Worm (Caenorhabditis elegans) whole organism, early embryonic: ENCODE results near the gene C08F11.12.
A peak's percentile ranks its signal among the peaks of the same experiment; 100 is the strongest.
"Not testable (repeated sequence)": the region's sequence is repeated elsewhere in the genome, so short reads cannot be mapped to it uniquely, and the experiment has no call there.

Source experiments
- B0310.2 ChIP-seq: sonication (generic microtip); optimal IDR thresholded peaks from 2 replicates; lab custom pipeline; 2016; ENCODE audit warnings: mild to moderate bottlenecking, missing genetic modification characterization, missing compliant biosample characterization
- aly-1 ChIP-seq: sonication (generic microtip); optimal IDR thresholded peaks from 2 replicates; lab custom pipeline; 2016; ENCODE audit warnings: missing genetic modification characterization, missing compliant biosample characterization
- ama-1 ChIP-seq: fragments of 150-350 bp; optimal IDR thresholded peaks from 2 replicates; lab custom pipeline; 2014
- ets-7 ChIP-seq: sonication (generic microtip); optimal IDR thresholded peaks from 2 replicates; lab custom pipeline; 2016; ENCODE audit warnings: missing genotype, missing genetic modification characterization, missing compliant biosample characterization
- flt-1 ChIP-seq: fragments of 200-800 bp; sonication (Bioruptor generic); IDR thresholded peaks from 2 replicates; pipeline ENCODE4 v1.3.6; 2022; ENCODE audit warnings: missing genetic modification characterization, missing compliant biosample characterization
- hmg-4 ChIP-seq: fragments of 200-800 bp; sonication (Bioruptor generic); optimal IDR thresholded peaks from 2 replicates; lab custom pipeline; 2018; ENCODE audit warnings: mild to moderate bottlenecking, missing genetic modification characterization, missing compliant biosample characterization
- hnd-1 ChIP-seq: sonication (generic microtip); optimal IDR thresholded peaks from 2 replicates; lab custom pipeline; 2016; ENCODE audit warnings: missing genetic modification characterization, missing compliant biosample characterization
- pes-1 ChIP-seq: fragments of 200-800 bp; sonication (Bioruptor generic); IDR thresholded peaks from 2 replicates; pipeline ENCODE4 v1.3.6; 2022; ENCODE audit warnings: missing genetic modification reagents, missing genetic modification characterization, missing compliant biosample characterization
- sea-1 ChIP-seq: fragments of 200-800 bp; sonication (Bioruptor generic); conservative IDR thresholded peaks from 2 replicates; pipeline ENCODE4 v1.3.6; 2022; ENCODE audit warnings: missing genetic modification characterization, missing compliant biosample characterization
- tbx-11 ChIP-seq: fragments of 200-800 bp; sonication (Bioruptor generic); IDR thresholded peaks from 2 replicates; pipeline ENCODE4 v1.3.6; 2022; ENCODE audit warnings: missing genetic modification characterization, missing compliant biosample characterization
- tbx-37 ChIP-seq: fragments of 200-800 bp; sonication (Bioruptor generic); conservative IDR thresholded peaks from 2 replicates; pipeline ENCODE4 v1.3.6; 2022; ENCODE audit warnings: missing genetic modification reagents, missing genetic modification characterization, missing compliant biosample characterization
- tra-4 ChIP-seq: sonication (generic microtip); optimal IDR thresholded peaks from 2 replicates; lab custom pipeline; 2017; ENCODE audit warnings: missing genetic modification characterization, missing compliant biosample characterization

DNA sequence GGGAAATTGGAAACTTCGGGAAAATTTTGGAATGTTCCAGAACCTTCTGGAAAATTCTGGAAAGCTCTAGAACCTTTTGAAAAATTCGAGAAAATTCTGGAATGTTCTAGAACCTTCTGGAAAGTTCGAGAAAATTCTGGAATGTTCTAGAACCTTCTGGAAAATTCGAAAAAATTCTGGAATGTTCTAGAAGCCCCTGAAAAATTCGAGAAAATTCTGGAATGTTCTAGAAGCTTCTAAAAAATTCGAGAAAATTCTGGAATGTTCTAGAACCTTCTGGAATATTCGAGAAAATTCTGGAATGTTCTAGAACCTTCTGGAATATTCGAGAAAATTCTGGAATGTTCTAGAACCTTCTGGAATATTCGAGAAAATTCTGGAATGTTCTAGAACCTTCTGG lies 16.7 kb upstream of the C08F11.12 start:
- TF ChIP-seq flt-1; ama-1 (lab: Kevin White, UChicago); tra-4 (tag; lab: Kevin White, UChicago); hnd-1 (tag; lab: Kevin White, UChicago); tbx-11 (GFP tag; lab: Robert Waterston, UW); tbx-37 (GFP tag; lab: Robert Waterston, UW); sea-1 (GFP tag; lab: Robert Waterston, UW); B0310.2 (tag; lab: Kevin White, UChicago); aly-1 (tag; lab: Kevin White, UChicago); ets-7 (tag; lab: Kevin White, UChicago); hmg-4 (GFP tag; lab: Kevin White, UChicago): not testable (repeated sequence)
- TF ChIP-seq pes-1: peak; percentile 55; the same call in 1 of the 2 replicates
